Fruit fly (Drosophila melanogaster) whole organism, prepupa: Measurements from ENCODE around the gene CG16965.

Experiments used
- CG16779 ChIP-seq: fragments of 200-800 bp; sonication (Bioruptor generic); optimal IDR thresholded peaks from 3 replicates; lab custom pipeline; 2017; ENCODE audit warnings: missing biosample characterization, mild to moderate bottlenecking, missing genetic modification characterization
- CG4318 ChIP-seq: fragments of 200-800 bp; sonication (Bioruptor generic); optimal IDR thresholded peaks from 3 replicates; lab custom pipeline; 2017; ENCODE audit warnings: missing biosample characterization, mild to moderate bottlenecking, missing genetic modification characterization
- Eip93F ChIP-seq: fragments of 200-800 bp; sonication (Bioruptor generic); optimal IDR thresholded peaks from 2 replicates; lab custom pipeline; 2016; ENCODE audit warnings: missing biosample characterization, mild to moderate bottlenecking, missing genetic modification characterization
- Smox ChIP-seq: fragments of 200-800 bp; sonication (Bioruptor generic); optimal IDR thresholded peaks from 3 replicates; lab custom pipeline; 2016; ENCODE audit warnings: missing biosample characterization, missing genetic modification characterization
- esn ChIP-seq: fragments of 200-800 bp; sonication (Bioruptor generic); optimal IDR thresholded peaks from 2 replicates; lab custom pipeline; 2016; ENCODE audit warnings: missing biosample characterization, mild to moderate bottlenecking, missing genetic modification characterization, moderate library complexity
- spab ChIP-seq: fragments of 200-800 bp; sonication (Bioruptor generic); optimal IDR thresholded peaks from 2 replicates; lab custom pipeline; 2017; ENCODE audit warnings: missing biosample characterization, mild to moderate bottlenecking, missing genetic modification characterization, missing genetic modification reagents

dm6 chr2L:11958729-11959128 lies 22.7 kb upstream of the CG16965 start:
- TF ChIP-seq esn (GFP tag; lab: Kevin White, UChicago) (no peak), Smox (no peak), spab (GFP tag; lab: Kevin White, UChicago) (no peak), Eip93F (GFP tag; lab: Kevin White, UChicago) (no peak), CG16779 (tag; lab: Kevin White, UChicago) (no peak), CG4318 (GFP tag; lab: Kevin White, UChicago) (no peak)
